Fruit fly (Drosophila melanogaster): ENCODE measurements around the gene hoe1.

DNA sequence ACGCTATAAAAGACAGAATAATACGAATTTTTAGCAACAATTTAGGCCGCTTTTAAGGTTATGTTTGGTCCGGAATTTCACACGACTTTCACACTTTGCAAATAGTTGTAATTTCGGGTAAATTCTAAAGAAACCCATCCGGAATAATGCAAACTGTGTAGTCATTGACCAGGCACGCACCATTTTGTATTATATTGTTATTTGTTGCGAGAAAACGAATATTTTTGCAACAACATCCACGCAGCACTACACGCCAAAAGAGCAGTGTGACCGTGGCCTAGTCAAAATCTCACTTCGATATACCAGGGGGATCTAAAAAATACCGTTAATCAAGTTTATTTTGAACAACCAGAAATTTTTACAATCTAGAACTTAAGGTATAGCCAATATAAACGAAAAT, 35.3 kb upstream of the hoe1 start, which contains the start of gene eIF3i:
- TF ChIP-seq Sin3A (optimal IDR thresholded peaks at IDR 0.05) (no peak), ttk (optimal IDR thresholded peaks at IDR 0.05) (no peak), h (optimal IDR thresholded peaks at IDR 0.05) (no peak), psq (optimal IDR thresholded peaks at IDR 0.05) (no peak)

Measured in Kc167 (cell line).